Worm (Caenorhabditis elegans) whole organism, L2 larva: ENCODE data around the gene F59B1.2.
"Not testable (repeated sequence)": the region's sequence is repeated elsewhere in the genome, so short reads cannot be mapped to it uniquely, and the experiment has no call there.

Source experiments
- R02D3.7 ChIP-seq: fragments of 150-350 bp; optimal IDR thresholded peaks from 2 replicates; lab custom pipeline; 2014; ENCODE audit warnings: missing biosample characterization, missing genetic modification characterization
- Y55F3AM.14 ChIP-seq: fragments of 200-800 bp; sonication (Bioruptor generic); optimal IDR thresholded peaks from 2 replicates; lab custom pipeline; 2018; ENCODE audit warnings: mild to moderate bottlenecking, missing genetic modification characterization, missing compliant biosample characterization
- ZK546.5 ChIP-seq: sonication (generic microtip); optimal IDR thresholded peaks from 2 replicates; lab custom pipeline; 2017; ENCODE audit warnings: missing biosample characterization, missing genetic modification characterization
- alr-1 ChIP-seq: fragments of 150-350 bp; optimal IDR thresholded peaks from 2 replicates; lab custom pipeline; 2014; ENCODE audit warnings: missing biosample characterization, missing genetic modification characterization
- aly-2 ChIP-seq: fragments of 150-350 bp; optimal IDR thresholded peaks from 2 replicates; lab custom pipeline; 2014; ENCODE audit warnings: missing biosample characterization, missing genetic modification characterization
- ama-1 ChIP-seq: fragments of 150-350 bp; optimal IDR thresholded peaks from 2 replicates; lab custom pipeline; 2018; ENCODE audit warnings: inconsistent platforms
- ceh-16 ChIP-seq: fragments of 150-350 bp; optimal IDR thresholded peaks from 2 replicates; lab custom pipeline; 2014; ENCODE audit warnings: missing biosample characterization, missing genetic modification characterization
- ceh-82 ChIP-seq: fragments of 150-350 bp; optimal IDR thresholded peaks from 2 replicates; lab custom pipeline; 2014; ENCODE audit warnings: missing biosample characterization, missing genetic modification characterization
- crh-2 ChIP-seq: sonication (generic microtip); optimal IDR thresholded peaks from 2 replicates; lab custom pipeline; 2017; ENCODE audit warnings: missing biosample characterization, missing genetic modification characterization
- elt-3 ChIP-seq: sonication (generic microtip); optimal IDR thresholded peaks from 2 replicates; lab custom pipeline; 2017; ENCODE audit warnings: missing biosample characterization, missing genetic modification characterization
- fos-1 ChIP-seq: fragments of 150-350 bp; optimal IDR thresholded peaks from 2 replicates; lab custom pipeline; 2014; ENCODE audit warnings: missing biosample characterization, missing genetic modification characterization
- gmeb-1 ChIP-seq: fragments of 150-350 bp; optimal IDR thresholded peaks from 2 replicates; lab custom pipeline; 2014; ENCODE audit warnings: missing biosample characterization, missing genetic modification characterization
- lin-13 ChIP-seq: fragments of 150-350 bp; optimal IDR thresholded peaks from 2 replicates; lab custom pipeline; 2014; ENCODE audit warnings: missing biosample characterization, missing genetic modification reagents, missing genetic modification characterization
- lin-39 ChIP-seq: fragments of 150-350 bp; optimal IDR thresholded peaks from 2 replicates; lab custom pipeline; 2014; ENCODE audit warnings: missing biosample characterization, missing genetic modification reagents, missing genetic modification characterization
- lsy-2 ChIP-seq, 2 experiments: fragments of 150-350 bp in 1 of 2; sonication (generic microtip) in 1 of 2; optimal IDR thresholded peaks; 2 replicates each; lab custom pipeline; 2014 to 2017; ENCODE audit warnings: missing biosample characterization in 2 of 2, missing genetic modification characterization in 2 of 2
- mbf-1 ChIP-seq: sonication (generic microtip); optimal IDR thresholded peaks from 2 replicates; lab custom pipeline; 2017; ENCODE audit warnings: missing biosample characterization, missing genetic modification characterization
- mdl-1 ChIP-seq, 2 experiments: fragments of 150-350 bp in 1 of 2; sonication (generic microtip) in 1 of 2; optimal IDR thresholded peaks; 2 replicates each; lab custom pipeline; 2017; ENCODE audit warnings: missing biosample characterization in 2 of 2, missing genetic modification characterization in 2 of 2
- nhr-11 ChIP-seq: fragments of 150-350 bp; optimal IDR thresholded peaks from 2 replicates; lab custom pipeline; 2014; ENCODE audit warnings: missing biosample characterization, missing genetic modification characterization
- nhr-12 ChIP-seq: fragments of 150-350 bp; optimal IDR thresholded peaks from 2 replicates; lab custom pipeline; 2014; ENCODE audit warnings: missing biosample characterization, missing genetic modification characterization
- nhr-129 ChIP-seq: fragments of 150-350 bp; optimal IDR thresholded peaks from 2 replicates; lab custom pipeline; 2014; ENCODE audit warnings: missing biosample characterization, missing genetic modification characterization
- nhr-21 ChIP-seq: fragments of 150-350 bp; optimal IDR thresholded peaks from 2 replicates; lab custom pipeline; 2014; ENCODE audit warnings: missing biosample characterization, missing genetic modification characterization
- nhr-23 ChIP-seq: fragments of 150-350 bp; optimal IDR thresholded peaks from 2 replicates; lab custom pipeline; 2014; ENCODE audit warnings: missing biosample characterization, missing genetic modification reagents, missing genetic modification characterization
- nhr-237 ChIP-seq: fragments of 150-350 bp; optimal IDR thresholded peaks from 2 replicates; lab custom pipeline; 2014; ENCODE audit warnings: missing biosample characterization, missing genetic modification characterization
- nhr-25 ChIP-seq: fragments of 150-350 bp; sonication (generic microtip); optimal IDR thresholded peaks from 3 replicates; lab custom pipeline; 2014; ENCODE audit warnings: missing biosample characterization, missing genetic modification characterization
- nhr-77 ChIP-seq: fragments of 150-350 bp; optimal IDR thresholded peaks from 2 replicates; lab custom pipeline; 2014; ENCODE audit warnings: missing biosample characterization, missing genetic modification characterization
- peb-1 ChIP-seq: fragments of 150-350 bp; optimal IDR thresholded peaks from 2 replicates; lab custom pipeline; 2014; ENCODE audit warnings: missing biosample characterization, missing genetic modification characterization
- sem-4 ChIP-seq: fragments of 150-350 bp; optimal IDR thresholded peaks from 2 replicates; lab custom pipeline; 2014; ENCODE audit warnings: missing biosample characterization, missing genetic modification reagents, missing genetic modification characterization
- sma-9 ChIP-seq, 2 experiments: fragments of 150-350 bp in 1 of 2; sonication (generic microtip) in 1 of 2; optimal IDR thresholded peaks; 2 replicates each; lab custom pipeline; 2014 to 2016; ENCODE audit warnings: missing genetic modification characterization in 2 of 2, mild to moderate bottlenecking in 1 of 2, missing biosample characterization in 1 of 2, missing compliant biosample characterization in 1 of 2, missing genetic modification reagents in 1 of 2, moderate library complexity in 1 of 2
- snpc-4 ChIP-seq: fragments of 150-350 bp; optimal IDR thresholded peaks from 2 replicates; lab custom pipeline; 2014; ENCODE audit warnings: missing biosample characterization, missing genetic modification characterization
- unc-39 ChIP-seq: fragments of 150-350 bp; optimal IDR thresholded peaks from 2 replicates; lab custom pipeline; 2014; ENCODE audit warnings: missing biosample characterization, missing genetic modification characterization
- unc-55 ChIP-seq: fragments of 150-350 bp; sonication (generic microtip); optimal IDR thresholded peaks from 3 replicates; lab custom pipeline; 2014; ENCODE audit warnings: missing biosample characterization, missing genetic modification reagents, missing genetic modification characterization
- unc-62 ChIP-seq: fragments of 150-350 bp; optimal IDR thresholded peaks from 2 replicates; lab custom pipeline; 2014; ENCODE audit warnings: missing biosample characterization, missing genetic modification reagents, missing genetic modification characterization
- zag-1 ChIP-seq: fragments of 150-350 bp; optimal IDR thresholded peaks from 2 replicates; lab custom pipeline; 2014; ENCODE audit warnings: missing biosample characterization, missing genetic modification characterization
- ztf-1 ChIP-seq: fragments of 200-800 bp; sonication (Bioruptor generic); conservative IDR thresholded peaks from 2 replicates; pipeline ENCODE4 v1.3.6; 2022; ENCODE audit warnings: missing genetic modification characterization, missing compliant biosample characterization

Gene F59B1.2

ce11 chrV:3588223-3588622 is 44.9 kb upstream of the F59B1.2 start:
- no peak for TF ChIP-seq nhr-23
- no peak for TF ChIP-seq lin-39
- TF ChIP-seq gmeb-1 (tag; lab: Kevin White, UChicago) = no peak
- TF ChIP-seq R02D3.7 (tag; lab: Kevin White, UChicago) = no peak
- TF ChIP-seq fos-1 (tag; lab: Kevin White, UChicago) = no peak
- TF ChIP-seq unc-39 (tag; lab: Kevin White, UChicago) = no peak
- TF ChIP-seq nhr-237 = no peak
- TF ChIP-seq unc-62 (GFP tag; lab: Kevin White, UChicago) = no peak
- no peak for TF ChIP-seq snpc-4
- TF ChIP-seq alr-1 (tag; lab: Kevin White, UChicago) = no peak
- TF ChIP-seq lin-13 (GFP tag; lab: Kevin White, UChicago) = no peak
- no peak for TF ChIP-seq ztf-1 (GFP tag; lab: Robert Waterston, UW)
- no peak for TF ChIP-seq lsy-2 (tag; optimal IDR thresholded peaks at IDR 0.05; lab: Kevin White, UChicago)
- no peak for TF ChIP-seq nhr-129 (tag; lab: Kevin White, UChicago)
- no peak for TF ChIP-seq unc-55 (GFP tag; lab: Kevin White, UChicago)
- no peak for TF ChIP-seq peb-1 (tag; lab: Kevin White, UChicago)
- TF ChIP-seq zag-1 (tag; lab: Kevin White, UChicago) = no peak
- TF ChIP-seq ZK546.5 (tag; lab: Kevin White, UChicago) = no peak
- no peak for TF ChIP-seq ceh-82 (tag; lab: Kevin White, UChicago)
- no peak for TF ChIP-seq Y55F3AM.14 (GFP tag; lab: Kevin White, UChicago)
- TF ChIP-seq, all 48 proteins: peak for 0

- TF ChIP-seq sma-9 (GFP tag; optimal IDR thresholded peaks at IDR 0.05; lab: Kevin White, UChicago) (no peak), sma-9 (tag; optimal IDR thresholded peaks at IDR 0.05; lab: Kevin White, UChicago) (no peak), ceh-16 (tag; lab: Kevin White, UChicago) (no peak), nhr-21 (tag; lab: Kevin White, UChicago) (no peak), gmeb-1 (tag; lab: Kevin White, UChicago) (no peak), ztf-1 (GFP tag; lab: Robert Waterston, UW) (no peak), lin-39 (no peak), lin-13 (GFP tag; lab: Kevin White, UChicago) (no peak), nhr-25 (tag; lab: Kevin White, UChicago) (no peak), snpc-4 (no peak), elt-3 (tag; lab: Kevin White, UChicago) (no peak), nhr-12 (tag; lab: Kevin White, UChicago) (no peak), zag-1 (tag; lab: Kevin White, UChicago) (no peak), nhr-11 (tag; lab: Kevin White, UChicago) (no peak), nhr-237 (no peak), ZK546.5 (tag; lab: Kevin White, UChicago) (no peak), mdl-1 (tag; optimal IDR thresholded peaks at IDR 0.05; lab: Kevin White, UChicago) (no peak), mbf-1 (no peak), ama-1 (lab: Kevin White, UChicago) (no peak), nhr-77 (tag; lab: Kevin White, UChicago) (no peak), lsy-2 (tag; optimal IDR thresholded peaks at IDR 0.05; lab: Kevin White, UChicago) (no peak)
Measured at ce11 chrV:3592099-3592498, 41.0 kb upstream of the F59B1.2 start, which contains the start of gene T22F3.12. Gene T22F3.12 (minus strand): TSS chrV:3592199.

- TF ChIP-seq peb-1 (tag; lab: Kevin White, UChicago) = no peak
- TF ChIP-seq Y55F3AM.14 (GFP tag; lab: Kevin White, UChicago) = no peak
- no peak for TF ChIP-seq nhr-77 (tag; lab: Kevin White, UChicago)
- TF ChIP-seq aly-2 = no peak
- TF ChIP-seq ztf-1 (GFP tag; lab: Robert Waterston, UW) = no peak
- TF ChIP-seq sem-4 (tag; lab: Kevin White, UChicago) = no peak
- TF ChIP-seq ceh-82 (tag; lab: Kevin White, UChicago) = no peak
- no peak for TF ChIP-seq unc-62 (GFP tag; lab: Kevin White, UChicago)
- TF ChIP-seq lin-13 (GFP tag; lab: Kevin White, UChicago) = no peak
- no peak for TF ChIP-seq lsy-2 (tag; optimal IDR thresholded peaks at IDR 0.05; lab: Kevin White, UChicago)
- no peak for TF ChIP-seq nhr-11 (tag; lab: Kevin White, UChicago)
- no peak for TF ChIP-seq crh-2 (tag; lab: Kevin White, UChicago)
- no peak for TF ChIP-seq sma-9 (GFP tag; optimal IDR thresholded peaks at IDR 0.05; lab: Kevin White, UChicago)
- no peak for TF ChIP-seq sma-9 (tag; optimal IDR thresholded peaks at IDR 0.05; lab: Kevin White, UChicago)
Measured at ce11 chrV:3594936-3595335, 38.2 kb upstream of the F59B1.2 start, which contains the start of gene srh-213. Gene srh-213 (minus strand): TSS chrV:3595036.

ce11 chrV:3597052-3597451 is 36.1 kb upstream of the F59B1.2 start, which contains the start of gene srh-212:
Gene srh-212 (minus strand): TSS chrV:3597152.
- not testable (repeated sequence) for TF ChIP-seq mdl-1 (tag; optimal IDR thresholded peaks at IDR 0.05; lab: Kevin White, UChicago); sem-4 (tag; lab: Kevin White, UChicago); aly-2
